Fruit fly (Drosophila melanogaster): ENCODE results near the gene CG3609.

dm6 chr2L:2397080-2397479 is 22.7 kb upstream of the CG3609 start:
- TF ChIP-seq rgr (GFP tag; optimal IDR thresholded peaks at IDR 0.05) (no peak), psq (GFP tag; optimal IDR thresholded peaks at IDR 0.05) (no peak), sage (GFP tag; optimal IDR thresholded peaks at IDR 0.05) (no peak), usp (GFP tag; optimal IDR thresholded peaks at IDR 0.05) (no peak), Rel (GFP tag; optimal IDR thresholded peaks at IDR 0.05) (no peak), Rel (tag; optimal IDR thresholded peaks at IDR 0.05) (no peak), Hr83 (GFP tag; optimal IDR thresholded peaks at IDR 0.05; ENCODE audit: poor library complexity, severe bottlenecking) (no peak), Jra (GFP tag; optimal IDR thresholded peaks at IDR 0.05) (no peak), tai (GFP tag; optimal IDR thresholded peaks at IDR 0.05) (no peak), foxo (GFP tag; optimal IDR thresholded peaks at IDR 0.05) (peak in 1 of 2 experiments; percentile 40)
